Worm (Caenorhabditis elegans) whole organism, L3 larva: ENCODE measurements around the gene F17C11.13.

Experiments used
- egl-27 ChIP-seq: sonication (generic microtip); optimal IDR thresholded peaks from 4 replicates; lab custom pipeline; 2017; ENCODE audit warnings: missing biosample characterization, missing genetic modification reagents, missing genetic modification characterization
- elt-3 ChIP-seq, 3 experiments: fragments of 150-350 bp in 1 of 3; sonication (generic microtip) in 2 of 3; optimal IDR thresholded peaks; 2 replicates in 2 of 3; 4 replicates in 1 of 3; lab custom pipeline; 2014 to 2017; ENCODE audit warnings: missing biosample characterization in 3 of 3, missing genetic modification characterization in 3 of 3
- eor-1 ChIP-seq, 2 experiments: fragments of 150-350 bp; optimal IDR thresholded peaks; 2 replicates each; lab custom pipeline; 2014 to 2018; ENCODE audit warnings: missing biosample characterization in 2 of 2, missing genetic modification characterization in 2 of 2
- jun-1 ChIP-seq: fragments of 150-350 bp; optimal IDR thresholded peaks from 2 replicates; lab custom pipeline; 2014; ENCODE audit warnings: missing biosample characterization, missing genetic modification reagents, missing genetic modification characterization
- mml-1 ChIP-seq: fragments of 150-350 bp; sonication (generic microtip); optimal IDR thresholded peaks from 3 replicates; lab custom pipeline; 2014; ENCODE audit warnings: missing biosample characterization, missing genetic modification characterization
- nhr-12 ChIP-seq: fragments of 150-350 bp; optimal IDR thresholded peaks from 2 replicates; lab custom pipeline; 2014; ENCODE audit warnings: missing biosample characterization, missing genetic modification characterization
- ztf-11 ChIP-seq: fragments of 150-350 bp; optimal IDR thresholded peaks from 2 replicates; lab custom pipeline; 2014; ENCODE audit warnings: missing biosample characterization, missing genetic modification characterization
- ztf-4 ChIP-seq: fragments of 150-350 bp; optimal IDR thresholded peaks from 2 replicates; lab custom pipeline; 2014; ENCODE audit warnings: missing biosample characterization, missing genetic modification characterization

ce11 chrV:10947210-10947609, 8.5 kb upstream of the F17C11.13 start:
- TF ChIP-seq egl-27 (tag; lab: Kevin White, UChicago) (no peak), eor-1 (tag; optimal IDR thresholded peaks at IDR 0.05; lab: Kevin White, UChicago) (no peak), elt-3 (tag; optimal IDR thresholded peaks at IDR 0.05; lab: Kevin White, UChicago) (no peak), jun-1 (tag; lab: Kevin White, UChicago) (no peak), nhr-12 (no peak), ztf-11 (tag; lab: Kevin White, UChicago) (no peak), mml-1 (tag; lab: Kevin White, UChicago) (no peak), ztf-4 (no peak)
